Fruit fly (Drosophila melanogaster) whole organism, embryonic: Measurements from ENCODE around the gene mRpL49.

Experiments
- C15 ChIP-seq: fragments of 200-800 bp; sonication (Bioruptor generic); IDR thresholded peaks from 3 replicates; pipeline ENCODE4 v1.3.6; 2022; ENCODE audit warnings: missing biosample characterization, missing genetic modification characterization
- CG1832 ChIP-seq: fragments of 200-800 bp; sonication (Bioruptor generic); optimal IDR thresholded peaks from 2 replicates; lab custom pipeline; 2017; ENCODE audit warnings: missing biosample characterization, mild to moderate bottlenecking, missing genetic modification characterization, inconsistent platforms
- CG31388 ChIP-seq: fragments of 200-800 bp; sonication (Bioruptor generic); optimal IDR thresholded peaks from 2 replicates; lab custom pipeline; 2016; ENCODE audit warnings: missing biosample characterization, missing genetic modification characterization
- CG5180 ChIP-seq: fragments of 200-800 bp; sonication (Bioruptor generic); optimal IDR thresholded peaks from 3 replicates; lab custom pipeline; 2017; ENCODE audit warnings: missing biosample characterization, missing genetic modification characterization, mild to moderate bottlenecking, moderate library complexity, missing genetic modification reagents
- CG6689 ChIP-seq: fragments of 200-800 bp; sonication (Bioruptor generic); IDR thresholded peaks from 2 replicates; pipeline ENCODE4 v1.3.6; 2022; ENCODE audit warnings: missing biosample characterization, missing genetic modification characterization
- CG9797 ChIP-seq: fragments of 200-800 bp; sonication (Bioruptor generic); optimal IDR thresholded peaks from 3 replicates; lab custom pipeline; 2018; ENCODE audit warnings: missing biosample characterization, mild to moderate bottlenecking, missing genetic modification characterization
- CHES-1-like ChIP-seq: fragments of 200-800 bp; sonication (Bioruptor generic); optimal IDR thresholded peaks from 2 replicates; lab custom pipeline; 2016; ENCODE audit warnings: missing biosample characterization, missing genetic modification characterization
- CrebB ChIP-seq: fragments of 200-800 bp; sonication (Bioruptor generic); optimal IDR thresholded peaks from 3 replicates; lab custom pipeline; 2018; ENCODE audit warnings: missing biosample characterization, mild to moderate bottlenecking, missing genetic modification characterization
- Jarid2 ChIP-seq: fragments of 200-800 bp; sonication (Bioruptor generic); optimal IDR thresholded peaks from 3 replicates; lab custom pipeline; 2017; ENCODE audit warnings: mild to moderate bottlenecking, missing biosample characterization, missing genetic modification reagents, missing genetic modification characterization
- Meics ChIP-seq: fragments of 200-800 bp; sonication (Bioruptor generic); optimal IDR thresholded peaks from 2 replicates; lab custom pipeline; 2017; ENCODE audit warnings: missing biosample characterization, mild to moderate bottlenecking, missing genetic modification characterization
- hbn ChIP-seq: fragments of 200-800 bp; sonication (Bioruptor generic); IDR thresholded peaks from 2 replicates; pipeline ENCODE4 v1.3.6; 2022; ENCODE audit warnings: missing biosample characterization, missing genetic modification characterization; ENCODE audit not compliant: partially characterized antibody
- p53 ChIP-seq: fragments of 200-800 bp; sonication (Bioruptor generic); optimal IDR thresholded peaks from 2 replicates; lab custom pipeline; 2016; ENCODE audit warnings: missing biosample characterization, missing genetic modification characterization
- so ChIP-seq: fragments of 200-800 bp; sonication (Bioruptor generic); IDR thresholded peaks from 3 replicates; pipeline ENCODE4 v1.3.6; 2022; ENCODE audit warnings: missing biosample characterization, missing genetic modification characterization
- usp ChIP-seq: fragments of >200 bp; optimal IDR thresholded peaks from 2 replicates; lab custom pipeline; 2017; ENCODE audit warnings: missing biosample characterization, missing genetic modification characterization

- TF ChIP-seq p53 (no peak), CHES-1-like (GFP tag; lab: Kevin White, UChicago) (no peak), CG6689 (GFP tag; lab: Robert Waterston, UW) (no peak), CG5180 (no peak), C15 (GFP tag; lab: Robert Waterston, UW) (no peak), usp (GFP tag; lab: Kevin White, UChicago) (no peak), CrebB (tag; lab: Kevin White, UChicago) (no peak), CG31388 (GFP tag; lab: Kevin White, UChicago) (no peak), CG1832 (GFP tag; lab: Kevin White, UChicago) (no peak), Jarid2 (GFP tag; lab: Kevin White, UChicago) (no peak), hbn (GFP tag; lab: Robert Waterston, UW) (no peak), Meics (GFP tag; lab: Kevin White, UChicago) (no peak), so (GFP tag; lab: Robert Waterston, UW) (no peak), CG9797 (GFP tag; lab: Kevin White, UChicago) (no peak)
Observed at dm6 chrX:12890166-12890825, 16.6 kb upstream of the mRpL49 start.
